Worm (Caenorhabditis elegans) whole organism, mixed stage, embryonic: ENCODE results near the gene sru-19.

Experiments
- bed-3 ChIP-seq: fragments of 200-800 bp; sonication (Bioruptor generic); optimal IDR thresholded peaks from 3 replicates; lab custom pipeline; 2018; ENCODE audit warnings: mild to moderate bottlenecking, missing genetic modification characterization, moderate library complexity, missing compliant biosample characterization
- blmp-1 ChIP-seq: fragments of 150-350 bp; optimal IDR thresholded peaks from 2 replicates; lab custom pipeline; 2014; ENCODE audit warnings: missing biosample characterization, missing genetic modification characterization
- ceh-43 ChIP-seq: fragments of 200-800 bp; sonication (Bioruptor generic); optimal IDR thresholded peaks from 2 replicates; lab custom pipeline; 2018; ENCODE audit warnings: mild to moderate bottlenecking, missing genetic modification characterization, moderate library complexity, missing compliant biosample characterization
- ceh-83 ChIP-seq: fragments of 200-800 bp; sonication (Bioruptor generic); optimal IDR thresholded peaks from 2 replicates; lab custom pipeline; 2018; ENCODE audit warnings: mild to moderate bottlenecking, missing genetic modification characterization, missing compliant biosample characterization
- ces-1 ChIP-seq: fragments of 150-350 bp; optimal IDR thresholded peaks from 2 replicates; lab custom pipeline; 2014; ENCODE audit warnings: missing biosample characterization, missing genetic modification reagents, missing genetic modification characterization
- cnd-1 ChIP-seq: fragments of 200-800 bp; sonication (Bioruptor generic); optimal IDR thresholded peaks from 2 replicates; lab custom pipeline; 2018; ENCODE audit warnings: mild to moderate bottlenecking, missing genetic modification characterization, missing compliant biosample characterization
- drap-1 ChIP-seq: fragments of 200-800 bp; sonication (Bioruptor generic); optimal IDR thresholded peaks from 3 replicates; lab custom pipeline; 2018; ENCODE audit warnings: mild to moderate bottlenecking, missing genetic modification characterization, missing compliant biosample characterization
- elt-1 ChIP-seq: sonication (generic microtip); optimal IDR thresholded peaks from 2 replicates; lab custom pipeline; 2017; ENCODE audit warnings: missing genetic modification characterization, mild to moderate bottlenecking, missing compliant biosample characterization, antibody characterized with exemption, moderate library complexity, borderline replicate concordance; ENCODE audit not compliant: insufficient read depth
- flh-1 ChIP-seq: fragments of 200-800 bp; sonication (Bioruptor generic); optimal IDR thresholded peaks from 2 replicates; lab custom pipeline; 2018; ENCODE audit warnings: mild to moderate bottlenecking, missing genetic modification characterization, moderate library complexity, missing compliant biosample characterization
- hlh-1 ChIP-seq: fragments of 150-350 bp; optimal IDR thresholded peaks from 2 replicates; lab custom pipeline; 2014; ENCODE audit warnings: missing biosample characterization, missing genetic modification reagents, missing genetic modification characterization
- lin-13 ChIP-seq: fragments of 150-350 bp; optimal IDR thresholded peaks from 2 replicates; lab custom pipeline; 2014; ENCODE audit warnings: missing biosample characterization, missing genetic modification characterization
- lin-32 ChIP-seq: fragments of 200-800 bp; sonication (Bioruptor generic); optimal IDR thresholded peaks from 2 replicates; lab custom pipeline; 2018; ENCODE audit warnings: mild to moderate bottlenecking, missing genetic modification characterization, missing compliant biosample characterization
- lsy-2 ChIP-seq: fragments of 150-350 bp; optimal IDR thresholded peaks from 2 replicates; lab custom pipeline; 2014; ENCODE audit warnings: missing biosample characterization, missing genetic modification characterization
- mab-5 ChIP-seq: fragments of 150-350 bp; optimal IDR thresholded peaks from 2 replicates; lab custom pipeline; 2014; ENCODE audit warnings: missing biosample characterization, missing genetic modification characterization
- mep-1 ChIP-seq: fragments of 150-350 bp; optimal IDR thresholded peaks from 2 replicates; lab custom pipeline; 2017; ENCODE audit warnings: missing biosample characterization, missing genetic modification reagents, missing genetic modification characterization, inconsistent platforms
- mls-2 ChIP-seq: sonication (generic microtip); optimal IDR thresholded peaks from 2 replicates; lab custom pipeline; 2016; ENCODE audit warnings: mild to moderate bottlenecking, missing genetic modification characterization, moderate library complexity, missing compliant biosample characterization
- nhr-12 ChIP-seq: fragments of 150-350 bp; optimal IDR thresholded peaks from 2 replicates; lab custom pipeline; 2014; ENCODE audit warnings: missing biosample characterization, missing genetic modification characterization
- nhr-2 ChIP-seq: fragments of 150-350 bp; optimal IDR thresholded peaks from 2 replicates; lab custom pipeline; 2014; ENCODE audit warnings: missing biosample characterization, missing genetic modification characterization
- nhr-237 ChIP-seq: fragments of 150-350 bp; optimal IDR thresholded peaks from 2 replicates; lab custom pipeline; 2014; ENCODE audit warnings: missing biosample characterization, missing genetic modification characterization
- nhr-28 ChIP-seq: fragments of 150-350 bp; optimal IDR thresholded peaks from 2 replicates; lab custom pipeline; 2014; ENCODE audit warnings: missing biosample characterization, missing genetic modification characterization
- nhr-76 ChIP-seq: sonication (generic microtip); optimal IDR thresholded peaks from 2 replicates; lab custom pipeline; 2017; ENCODE audit warnings: missing biosample characterization, missing genetic modification characterization
- pha-4 ChIP-seq: fragments of 150-350 bp; optimal IDR thresholded peaks from 2 replicates; lab custom pipeline; 2018; ENCODE audit warnings: missing biosample characterization, missing genetic modification reagents, missing genetic modification characterization
- sem-2 ChIP-seq: fragments of 200-800 bp; sonication (Bioruptor generic); optimal IDR thresholded peaks from 2 replicates; lab custom pipeline; 2018; ENCODE audit warnings: mild to moderate bottlenecking, missing genetic modification characterization, missing compliant biosample characterization
- snpc-4 ChIP-seq: fragments of 150-350 bp; optimal IDR thresholded peaks from 2 replicates; lab custom pipeline; 2014; ENCODE audit warnings: missing biosample characterization, missing genetic modification characterization
- sptf-1 ChIP-seq: sonication (generic microtip); optimal IDR thresholded peaks from 2 replicates; lab custom pipeline; 2017; ENCODE audit warnings: mild to moderate bottlenecking, missing genetic modification characterization, moderate library complexity, missing compliant biosample characterization
- unc-39 ChIP-seq: fragments of 150-350 bp; optimal IDR thresholded peaks from 2 replicates; lab custom pipeline; 2014; ENCODE audit warnings: missing biosample characterization, missing genetic modification characterization
- unc-62 ChIP-seq: fragments of 150-350 bp; optimal IDR thresholded peaks from 2 replicates; lab custom pipeline; 2014; ENCODE audit warnings: missing biosample characterization, missing genetic modification reagents, missing genetic modification characterization
- zip-8 ChIP-seq: fragments of 150-350 bp; optimal IDR thresholded peaks from 2 replicates; lab custom pipeline; 2014; ENCODE audit warnings: missing biosample characterization, missing genetic modification characterization
- ztf-11 ChIP-seq: fragments of 150-350 bp; optimal IDR thresholded peaks from 2 replicates; lab custom pipeline; 2014; ENCODE audit warnings: missing biosample characterization, missing genetic modification characterization

The sru-19 gene

ce11 chrIV:12527217-12527616, 28.9 kb downstream of the sru-19 start, which contains the start of gene F53B2.8:
F53B2.8 (minus strand) TSS chrIV:12527396.
- TF ChIP-seq sptf-1: no peak
- no peak for TF ChIP-seq bed-3 (GFP tag; lab: Kevin White, UChicago)
- TF ChIP-seq lin-13 (tag; lab: Kevin White, UChicago): no peak
- TF ChIP-seq nhr-12 (tag; lab: Kevin White, UChicago): no peak

ce11 chrIV:12531047-12531446, 32.7 kb downstream of the sru-19 start, which contains the start of gene F53B2.5:
F53B2.5 (minus strand) TSS chrIV:12531147.
- no peak for TF ChIP-seq lsy-2 (tag; lab: Kevin White, UChicago)
- TF ChIP-seq nhr-28 (tag; lab: Kevin White, UChicago): no peak
- no peak for TF ChIP-seq unc-39 (tag; lab: Kevin White, UChicago)
- TF ChIP-seq bed-3 (GFP tag; lab: Kevin White, UChicago): no peak
- TF ChIP-seq blmp-1 (tag; lab: Kevin White, UChicago): no peak
- no peak for TF ChIP-seq cnd-1 (tag; lab: Kevin White, UChicago)
- no peak for TF ChIP-seq mls-2 (tag; lab: Kevin White, UChicago)
- no peak for TF ChIP-seq zip-8 (tag; lab: Kevin White, UChicago)
- TF ChIP-seq hlh-1 (tag; lab: Kevin White, UChicago): no peak
- no peak for TF ChIP-seq sptf-1

DNA sequence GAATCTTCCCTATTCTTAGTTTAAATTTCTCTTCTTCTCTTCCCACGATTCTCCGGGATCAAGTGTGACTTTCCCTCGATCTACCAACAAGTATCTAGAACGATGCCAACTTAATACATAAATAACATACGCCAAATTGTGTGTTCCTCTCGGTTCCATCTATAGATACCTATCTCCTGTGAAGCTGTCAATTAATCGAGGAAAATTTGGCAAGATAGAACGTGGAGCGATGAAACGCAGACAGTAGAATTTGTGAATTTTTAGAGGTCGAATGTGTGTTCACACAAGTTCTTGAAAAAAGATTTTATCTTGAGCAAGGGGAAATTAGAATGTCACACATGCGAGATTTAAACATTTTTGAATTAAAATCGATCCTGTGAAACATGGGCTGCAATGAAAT, 33.1 kb downstream of the sru-19 start:
- TF ChIP-seq sptf-1: no peak
- TF ChIP-seq nhr-28 (tag; lab: Kevin White, UChicago): no peak
- no peak for TF ChIP-seq mab-5 (tag; lab: Kevin White, UChicago)
- no peak for TF ChIP-seq lin-13 (tag; lab: Kevin White, UChicago)
- TF ChIP-seq ceh-83: no peak
- no peak for TF ChIP-seq flh-1 (GFP tag; lab: Kevin White, UChicago)
- TF ChIP-seq sem-2: no peak
- TF ChIP-seq blmp-1 (tag; lab: Kevin White, UChicago): no peak
- TF ChIP-seq ztf-11 (tag; lab: Kevin White, UChicago): no peak

ce11 chrIV:12536358-12536757, 38.0 kb downstream of the sru-19 start:
- TF ChIP-seq cnd-1 (tag; lab: Kevin White, UChicago): peak; percentile 22
- TF ChIP-seq mls-2 (tag; lab: Kevin White, UChicago): no peak
- TF ChIP-seq ceh-43 (GFP tag; lab: Kevin White, UChicago): peak; percentile 64
- TF ChIP-seq sptf-1: peak; percentile 56
- no peak for TF ChIP-seq ces-1

- TF ChIP-seq nhr-237: no peak
- no peak for TF ChIP-seq mab-5 (tag; lab: Kevin White, UChicago)
- TF ChIP-seq nhr-2: peak; percentile 88
- TF ChIP-seq elt-1 (tag; lab: Kevin White, UChicago): no peak
- no peak for TF ChIP-seq pha-4 (tag; lab: Kevin White, UChicago)
- TF ChIP-seq ceh-83: no peak
- TF ChIP-seq unc-62 (GFP tag; lab: Kevin White, UChicago): no peak
- peak; percentile 95 for TF ChIP-seq zip-8 (tag; lab: Kevin White, UChicago)
- no peak for TF ChIP-seq nhr-76 (tag; lab: Kevin White, UChicago)
- no peak for TF ChIP-seq lin-32 (GFP tag; lab: Kevin White, UChicago)
- TF ChIP-seq lsy-2 (tag; lab: Kevin White, UChicago): no peak
- no peak for TF ChIP-seq ceh-43 (GFP tag; lab: Kevin White, UChicago)
- TF ChIP-seq sem-2: no peak
- no peak for TF ChIP-seq blmp-1 (tag; lab: Kevin White, UChicago)
- TF ChIP-seq mls-2 (tag; lab: Kevin White, UChicago): no peak
- no peak for TF ChIP-seq lin-13 (tag; lab: Kevin White, UChicago)
- no peak for TF ChIP-seq snpc-4 (tag; lab: Kevin White, UChicago)
- TF ChIP-seq bed-3 (GFP tag; lab: Kevin White, UChicago): no peak
- TF ChIP-seq ces-1: no peak
- TF ChIP-seq sptf-1: no peak
- peak; percentile 8 for TF ChIP-seq cnd-1 (tag; lab: Kevin White, UChicago)
- no peak for TF ChIP-seq mep-1 (tag; lab: Kevin White, UChicago)
- TF ChIP-seq nhr-12 (tag; lab: Kevin White, UChicago): no peak
- no peak for TF ChIP-seq drap-1 (GFP tag; lab: Kevin White, UChicago)
Measured at ce11 chrIV:12537694-12538093, 39.4 kb downstream of the sru-19 start.

- TF ChIP-seq mep-1 (tag; lab: Kevin White, UChicago) (no peak), nhr-2 (no peak), nhr-237 (no peak), pha-4 (tag; lab: Kevin White, UChicago) (no peak), mls-2 (tag; lab: Kevin White, UChicago) (no peak)
Measured at ce11 chrIV:12540242-12540641, 41.9 kb downstream of the sru-19 start.
